Worm (Caenorhabditis elegans): ENCODE data around the gene F08F8.7.

Gene F08F8.7

ce11 chrIII:7304961-7305648 lies 41.8 kb downstream of the F08F8.7 start:
- TF ChIP-seq dao-5 (tag; optimal IDR thresholded peaks at IDR 0.05), result no peak
- TF ChIP-seq W03F9.2 (tag; optimal IDR thresholded peaks at IDR 0.05), result no peak
- TF ChIP-seq him-1 (tag; optimal IDR thresholded peaks at IDR 0.05), result no peak

- no peak for TF ChIP-seq dao-5 (tag; optimal IDR thresholded peaks at IDR 0.05)
- TF ChIP-seq W03F9.2 (tag; optimal IDR thresholded peaks at IDR 0.05), result no peak
- no peak for TF ChIP-seq him-1 (tag; optimal IDR thresholded peaks at IDR 0.05)
Measured at ce11 chrIII:7301668-7302067, 45.3 kb downstream of the F08F8.7 start.

ce11 chrIII:7300763-7301162 lies 46.2 kb downstream of the F08F8.7 start:
- no peak for TF ChIP-seq W03F9.2 (tag; optimal IDR thresholded peaks at IDR 0.05)
- no peak for TF ChIP-seq him-1 (tag; optimal IDR thresholded peaks at IDR 0.05)
- TF ChIP-seq dao-5 (tag; optimal IDR thresholded peaks at IDR 0.05), result no peak

- TF ChIP-seq dao-5 (tag; optimal IDR thresholded peaks at IDR 0.05) (no peak), him-1 (tag; optimal IDR thresholded peaks at IDR 0.05) (no peak), W03F9.2 (tag; optimal IDR thresholded peaks at IDR 0.05) (no peak)
Measured at ce11 chrIII:7300169-7300568, 46.8 kb downstream of the F08F8.7 start.

- TF ChIP-seq dao-5 (tag; optimal IDR thresholded peaks at IDR 0.05), result no peak
- no peak for TF ChIP-seq him-1 (tag; optimal IDR thresholded peaks at IDR 0.05)
- TF ChIP-seq W03F9.2 (tag; optimal IDR thresholded peaks at IDR 0.05), result no peak
Measured at ce11 chrIII:7299466-7299865, 47.5 kb downstream of the F08F8.7 start, which contains the start of the genes B0361.14 and B0361.9. Gene B0361.14 (minus strand): TSS chrIII:7299531. Gene B0361.9 (minus strand): TSS chrIII:7299631.

ce11 chrIII:7298045-7298444 lies 48.9 kb downstream of the F08F8.7 start:
- TF ChIP-seq W03F9.2 (tag; optimal IDR thresholded peaks at IDR 0.05), result no peak
- TF ChIP-seq him-1 (tag; optimal IDR thresholded peaks at IDR 0.05), result no peak
- no peak for TF ChIP-seq dao-5 (tag; optimal IDR thresholded peaks at IDR 0.05)

ce11 chrIII:7297045-7297680 lies 49.8 kb downstream of the F08F8.7 start:
- TF ChIP-seq W03F9.2 (tag; optimal IDR thresholded peaks at IDR 0.05), result no peak
- TF ChIP-seq dao-5 (tag; optimal IDR thresholded peaks at IDR 0.05), result no peak
- TF ChIP-seq him-1 (tag; optimal IDR thresholded peaks at IDR 0.05), result no peak

- no peak for TF ChIP-seq him-1 (tag; optimal IDR thresholded peaks at IDR 0.05)
- no peak for TF ChIP-seq W03F9.2 (tag; optimal IDR thresholded peaks at IDR 0.05)
- TF ChIP-seq dao-5 (tag; optimal IDR thresholded peaks at IDR 0.05), result no peak
Measured at ce11 chrIII:7296092-7296668, 50.8 kb downstream of the F08F8.7 start.
